Worm (Caenorhabditis elegans): ENCODE results near the gene nhr-1.

nhr-1 gene

DNA sequence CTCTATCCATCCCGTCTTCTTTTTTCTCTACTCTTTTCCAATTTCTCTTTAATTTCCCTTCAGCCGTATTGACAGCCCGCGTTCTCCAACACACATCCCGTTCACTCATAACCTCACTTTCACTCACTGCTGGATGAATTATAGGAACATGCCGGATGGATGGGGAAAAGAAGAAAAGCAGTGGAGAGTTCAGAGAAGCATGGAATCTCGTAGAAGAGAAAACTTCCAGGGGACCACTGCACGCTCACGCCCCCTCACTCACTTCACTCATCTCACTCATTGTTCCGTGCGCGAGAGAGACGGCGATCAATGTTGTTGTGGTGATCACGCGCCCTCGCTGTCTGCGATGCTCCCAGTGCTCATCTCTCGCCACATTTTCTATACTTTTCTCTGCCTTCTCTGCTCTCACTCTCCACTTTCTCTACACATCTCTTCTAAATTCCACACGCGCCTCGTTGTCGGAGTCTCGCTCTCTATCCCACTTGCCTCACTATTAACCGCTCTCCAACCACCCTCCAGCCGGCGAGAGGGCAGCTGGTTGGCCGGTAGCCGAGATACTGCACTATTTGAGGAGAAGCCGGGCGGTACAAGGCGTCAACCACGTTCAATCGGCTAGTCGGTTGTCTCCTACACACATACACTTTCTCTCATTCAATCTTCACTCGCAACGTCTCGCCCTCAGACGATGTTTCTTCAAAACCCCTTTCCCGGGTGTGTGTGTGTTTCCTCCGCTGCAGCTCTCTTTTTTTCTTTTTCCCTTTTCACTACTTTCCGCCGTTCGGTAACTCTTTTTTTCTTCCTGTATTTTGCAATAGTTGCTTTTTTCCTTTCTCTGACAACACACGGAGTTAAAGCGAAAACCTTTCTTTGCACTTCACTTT is 33.9 kb upstream of the nhr-1 start (continued):
- peak; percentile 91 for TF ChIP-seq K11D2.4 (GFP tag; IDR thresholded peaks at IDR 0.05)
- TF ChIP-seq B0261.1 (tag; optimal IDR thresholded peaks at IDR 0.05) = peak; percentile 6
- TF ChIP-seq aptf-3 (GFP tag; IDR thresholded peaks at IDR 0.05) = no peak
- TF ChIP-seq F39B2.1 (GFP tag; IDR thresholded peaks at IDR 0.05) = no peak
- peak in 1 of 3 experiments; percentile 18 for TF ChIP-seq lin-35 (GFP tag; optimal IDR thresholded peaks at IDR 0.05)
- TF ChIP-seq nfya-1 (tag; optimal IDR thresholded peaks at IDR 0.05; ENCODE audit: borderline replicate concordance, insufficient read depth) = no peak
- no peak for TF ChIP-seq lag-1 (GFP tag; IDR thresholded peaks at IDR 0.05)
- TF ChIP-seq ceh-91 (GFP tag; IDR thresholded peaks at IDR 0.05) = no peak
- TF ChIP-seq chd-7 (tag; optimal IDR thresholded peaks at IDR 0.05) = peak; percentile 91
- no peak for TF ChIP-seq F57A8.1 (GFP tag; optimal IDR thresholded peaks at IDR 0.05)
- no peak for TF ChIP-seq sptf-2 (GFP tag; optimal IDR thresholded peaks at IDR 0.05)

DNA sequence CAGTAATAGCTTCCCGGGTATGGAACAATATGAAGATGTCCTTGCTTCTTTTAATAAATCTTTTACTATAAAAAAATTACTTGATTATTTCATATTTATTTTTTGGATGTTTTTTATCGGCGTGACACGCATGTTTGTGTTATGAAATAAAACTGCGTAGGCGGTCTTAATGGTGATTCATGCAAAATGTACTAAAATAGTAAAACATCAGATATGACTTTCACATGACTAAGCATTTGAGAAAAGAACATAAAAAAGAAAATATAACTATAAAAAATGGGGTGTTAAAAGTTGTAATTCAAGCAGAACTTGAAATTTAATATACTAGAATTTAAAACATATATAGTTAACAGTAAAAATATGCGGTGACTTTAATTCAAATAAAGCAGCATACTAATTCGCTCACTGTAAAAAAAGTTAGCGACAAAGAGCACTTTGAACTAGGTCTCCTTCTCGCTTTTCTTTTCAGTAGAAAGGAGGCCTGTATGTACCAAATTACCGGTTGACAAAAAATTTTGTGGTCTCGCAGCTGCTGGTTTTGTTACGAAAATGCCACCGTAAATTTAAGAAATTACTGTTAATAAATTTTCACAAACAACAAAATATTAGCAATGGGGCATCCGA is 31.9 kb upstream of the nhr-1 start:
- no peak for TF ChIP-seq cebp-1 (GFP tag; IDR thresholded peaks at IDR 0.05)
- TF ChIP-seq cebp-1 (tag; optimal IDR thresholded peaks at IDR 0.05) = peak; percentile 69
- TF ChIP-seq B0336.3 (GFP tag; IDR thresholded peaks at IDR 0.05) = peak; percentile 70
- no peak for TF ChIP-seq snpc-4 (GFP tag; optimal IDR thresholded peaks at IDR 0.05)
- TF ChIP-seq snpc-4 (tag; optimal IDR thresholded peaks at IDR 0.05) = no peak
- TF ChIP-seq K12H6.12 (tag; optimal IDR thresholded peaks at IDR 0.05) = no peak
- peak; percentile 9 for TF ChIP-seq ztf-22 (GFP tag; optimal IDR thresholded peaks at IDR 0.05)
- 0 out of 2 replicates have a peak, but pooled peaks have one; percentile 6 for TF ChIP-seq pbrm-1 (GFP tag; IDR thresholded peaks at IDR 0.05)
- no peak for TF ChIP-seq rpc-1 (optimal IDR thresholded peaks at IDR 0.05)
- TF ChIP-seq rpc-1 (tag; optimal IDR thresholded peaks at IDR 0.05) = no peak
- no peak for TF ChIP-seq pha-4 (tag; optimal IDR thresholded peaks at IDR 0.05)
- TF ChIP-seq bed-2 (GFP tag; IDR thresholded peaks at IDR 0.05) = no peak
- peak; percentile 22 for TF ChIP-seq repo-1 (tag; optimal IDR thresholded peaks at IDR 0.05)
- TF ChIP-seq Y67H2A.10 (GFP tag; conservative IDR thresholded peaks at IDR 0.05) = no peak
- TF ChIP-seq nhr-80 (tag; optimal IDR thresholded peaks at IDR 0.05) = no peak
- TF ChIP-seq nfyb-1 (GFP tag; IDR thresholded peaks at IDR 0.05) = peak; percentile 64; the same call in 1 of the 2 replicates
- no peak for TF ChIP-seq sptf-2 (GFP tag; optimal IDR thresholded peaks at IDR 0.05)
- no peak for TF ChIP-seq dpl-1 (GFP tag; optimal IDR thresholded peaks at IDR 0.05)
- no peak for TF ChIP-seq atf-7 (tag; optimal IDR thresholded peaks at IDR 0.05)
- TF ChIP-seq ztf-18 (tag; optimal IDR thresholded peaks at IDR 0.05) = no peak
- no peak for TF ChIP-seq egl-18 (GFP tag; IDR thresholded peaks at IDR 0.05)

DNA sequence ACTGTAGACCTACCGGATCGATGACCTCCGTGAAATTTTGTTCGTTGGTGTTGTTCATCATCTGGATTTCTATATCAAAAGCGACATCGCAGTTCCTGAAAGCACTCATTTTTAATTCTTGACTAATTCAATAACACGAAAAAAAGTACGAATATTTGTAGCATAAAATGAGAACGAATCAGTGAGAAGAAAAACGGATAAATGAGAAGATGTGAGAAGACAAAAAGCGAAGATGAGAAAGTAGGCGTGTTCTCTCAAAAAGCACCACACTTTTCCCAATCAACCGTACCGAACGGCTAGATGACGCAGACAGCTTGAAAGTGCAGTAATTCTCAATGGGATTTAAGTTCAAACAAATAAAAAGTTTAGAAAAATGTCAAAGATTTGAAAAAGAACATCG is 27.1 kb upstream of the nhr-1 start, which contains the start of gene npr-24:
npr-24 (minus strand) TSS at position 101 of the 400 bp plus-strand sequence.
- TF ChIP-seq F23B12.7 (tag; optimal IDR thresholded peaks at IDR 0.05; ENCODE audit: insufficient read depth) = no peak
- no peak for TF ChIP-seq F22D6.2 (tag; optimal IDR thresholded peaks at IDR 0.05)
- TF ChIP-seq snpc-1.3 (tag; optimal IDR thresholded peaks at IDR 0.05; ENCODE audit: insufficient read depth) = no peak
- TF ChIP-seq K11D2.4 (GFP tag; IDR thresholded peaks at IDR 0.05) = no peak
- TF ChIP-seq tbp1 (GFP tag; optimal IDR thresholded peaks at IDR 0.05) = no peak
- no peak for TF ChIP-seq sptf-2 (GFP tag; optimal IDR thresholded peaks at IDR 0.05)
- no peak for TF ChIP-seq snpc-1.1 (tag; optimal IDR thresholded peaks at IDR 0.05; ENCODE audit: insufficient read depth)
